Worm (Caenorhabditis elegans): ENCODE results near the gene K10C2.14.

DNA sequence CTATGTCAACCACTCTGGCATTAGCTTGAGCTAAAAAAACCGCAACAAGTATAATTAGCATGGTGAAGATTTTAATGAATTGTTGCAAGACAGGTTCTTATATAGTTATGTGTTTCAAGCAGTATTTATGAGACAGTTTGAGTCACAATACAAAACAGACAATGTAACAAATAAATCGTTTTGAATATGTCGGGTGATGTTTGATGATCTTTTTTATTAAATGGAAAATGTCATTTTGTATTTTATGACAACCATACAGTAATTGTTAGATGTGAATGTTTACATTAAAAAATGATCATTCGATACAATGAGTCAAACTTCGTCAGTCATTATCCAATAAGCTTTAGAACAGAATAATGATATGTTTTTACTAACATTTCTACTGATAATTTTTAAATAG lies 3.0 kb upstream of the K10C2.14 start, which contains the start of gene K10C2.7:
- TF ChIP-seq him-1 (tag; optimal IDR thresholded peaks at IDR 0.05) (no peak), W03F9.2 (tag; optimal IDR thresholded peaks at IDR 0.05) (no peak), dao-5 (tag; optimal IDR thresholded peaks at IDR 0.05) (no peak)
